Fruit fly (Drosophila melanogaster): ENCODE measurements around the gene Bap111.

The Bap111 gene

DNA sequence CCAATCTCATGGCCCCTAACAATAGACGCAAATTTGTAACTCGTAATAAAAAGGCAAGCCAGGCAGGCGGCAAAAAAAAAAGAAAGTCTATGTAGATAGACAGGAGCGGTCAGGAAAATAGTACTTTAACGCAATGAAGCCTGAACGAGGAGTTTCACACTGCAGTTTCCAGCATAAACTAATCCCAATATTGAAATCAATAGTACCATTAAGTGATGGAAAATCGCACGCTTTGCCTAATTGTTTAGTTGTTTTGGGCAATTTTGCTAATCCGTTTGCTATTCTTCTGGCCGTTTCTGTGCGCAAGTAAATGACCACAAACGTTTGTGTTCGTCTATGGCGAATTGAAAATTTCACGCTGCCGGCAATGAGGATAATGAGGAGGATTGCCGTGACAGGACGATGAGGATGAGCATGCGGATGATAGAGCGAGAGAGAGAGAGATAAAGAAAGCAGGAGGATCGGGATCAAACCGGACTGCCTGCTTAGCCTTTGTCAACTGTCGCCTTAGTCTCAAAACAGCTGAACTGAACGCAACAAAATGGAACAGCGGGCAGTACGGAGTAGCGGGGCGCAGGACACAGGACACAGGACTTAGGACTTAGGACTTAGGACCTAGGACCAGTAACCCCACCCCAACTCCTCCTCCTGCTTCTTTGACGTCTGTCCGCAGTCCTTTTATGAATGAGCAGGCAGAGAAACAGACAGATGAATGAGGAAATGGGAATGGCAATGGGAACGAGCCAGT is 21.7 kb upstream of the Bap111 start:
- TF ChIP-seq noc (tag; optimal IDR thresholded peaks at IDR 0.05) = no peak

dm6 chrX:9128012-9128280 is 21.2 kb upstream of the Bap111 start:
- TF ChIP-seq noc (tag; optimal IDR thresholded peaks at IDR 0.05) = no peak

- TF ChIP-seq noc (tag; optimal IDR thresholded peaks at IDR 0.05) = no peak
Observed at dm6 chrX:9129436-9129835, 19.7 kb upstream of the Bap111 start.

DNA sequence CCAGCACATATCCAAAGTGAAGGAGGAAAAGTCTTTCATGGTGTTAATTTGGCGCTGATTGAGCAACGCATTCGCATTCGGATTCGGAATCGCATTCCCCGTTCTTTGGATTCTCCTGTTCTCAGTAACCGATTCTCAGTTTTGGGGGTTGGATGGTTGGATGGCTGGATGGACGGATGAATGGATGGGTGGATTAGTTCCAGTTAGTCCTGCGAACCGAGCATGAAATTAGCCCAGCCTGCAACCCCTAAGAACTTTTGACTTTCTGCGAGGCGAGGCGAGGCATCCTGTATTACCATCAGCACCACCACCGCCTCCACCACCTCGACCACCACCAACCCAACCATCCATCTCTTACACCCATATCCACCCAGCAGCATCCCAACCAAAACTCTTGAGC is 18.9 kb upstream of the Bap111 start:
- TF ChIP-seq noc (tag; optimal IDR thresholded peaks at IDR 0.05) = no peak

DNA sequence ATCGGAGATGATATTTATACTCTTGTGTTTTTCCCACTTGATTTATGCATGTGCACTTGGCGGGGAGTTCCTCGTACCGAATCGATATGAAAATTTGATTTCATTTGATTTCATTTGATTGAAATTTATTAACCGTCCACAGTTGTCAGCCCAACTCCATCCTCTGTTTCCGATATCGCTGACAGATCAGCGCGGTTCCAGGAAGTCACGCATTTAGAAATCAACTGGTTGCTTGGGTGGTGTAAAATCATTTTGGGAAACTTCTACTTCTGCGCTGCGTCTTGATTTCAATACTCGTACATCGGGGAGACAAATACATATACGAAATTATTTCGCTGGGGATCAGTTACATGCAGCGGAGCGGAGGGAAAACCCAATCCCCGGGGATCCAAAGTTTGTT is 17.6 kb upstream of the Bap111 start:
- TF ChIP-seq noc (tag; optimal IDR thresholded peaks at IDR 0.05) = no peak

DNA sequence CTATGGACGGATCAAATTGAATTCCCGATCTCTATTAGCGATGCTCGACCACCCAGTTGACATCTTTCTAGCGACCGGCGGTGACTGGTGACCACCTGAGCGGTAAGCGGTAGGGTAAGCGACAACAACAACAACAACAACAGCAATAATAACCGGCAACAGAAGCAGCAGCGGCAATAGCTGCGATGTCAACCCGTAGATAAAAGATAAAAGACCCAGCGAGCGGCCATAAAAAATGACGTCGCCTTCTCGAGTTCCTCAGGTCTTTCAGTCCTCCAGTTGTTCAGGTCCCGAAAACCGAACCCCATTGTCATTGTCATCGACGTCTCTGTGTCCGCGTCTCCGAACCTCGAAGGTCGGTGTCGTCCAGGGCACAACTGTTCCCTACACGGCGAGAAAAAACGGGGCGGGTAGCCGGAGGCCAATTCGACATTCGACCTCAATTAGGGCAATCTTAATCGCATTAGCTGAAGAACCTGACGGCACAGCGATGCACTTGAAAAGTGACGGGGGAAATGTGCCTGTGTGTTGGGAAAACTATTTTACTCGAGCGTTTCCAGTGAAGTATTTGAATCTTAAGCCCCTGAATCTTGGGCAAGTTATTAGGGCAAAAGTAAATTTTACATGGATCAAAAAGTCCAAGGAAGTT is 16.4 kb upstream of the Bap111 start:
- TF ChIP-seq noc (tag; optimal IDR thresholded peaks at IDR 0.05) = no peak

DNA sequence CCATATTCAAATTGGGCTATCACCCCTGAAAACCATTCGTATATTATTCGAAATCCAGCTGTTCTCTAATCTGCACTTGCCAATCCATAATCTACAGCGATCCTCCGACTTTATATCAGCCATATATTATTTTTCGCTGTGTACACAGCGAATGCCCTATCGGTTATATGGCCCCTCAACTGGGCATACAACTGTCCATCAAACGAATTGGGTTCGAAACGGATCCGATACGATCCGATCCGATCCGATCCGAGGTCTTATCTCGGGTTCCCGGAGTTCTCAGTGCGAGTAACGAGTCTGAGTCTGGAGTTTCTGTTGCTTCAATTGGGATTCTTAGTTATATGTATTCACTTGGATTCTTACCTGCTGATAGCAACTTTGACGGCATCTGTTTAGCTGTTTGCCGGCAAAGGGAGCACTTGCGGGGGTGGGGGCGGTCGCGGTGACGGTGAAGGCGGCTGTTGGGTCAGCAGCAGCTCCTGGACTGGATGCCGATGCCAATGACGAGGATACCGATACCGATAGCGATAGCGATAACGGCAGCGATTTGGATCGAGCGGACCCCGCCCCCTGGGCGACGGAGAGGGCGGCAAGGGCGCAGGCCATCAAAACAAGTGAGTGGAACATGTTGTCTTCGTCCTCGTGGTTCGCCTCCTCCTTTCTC is 15.4 kb upstream of the Bap111 start:
- TF ChIP-seq noc (tag; optimal IDR thresholded peaks at IDR 0.05) = no peak

dm6 chrX:9134241-9134849 is 14.8 kb upstream of the Bap111 start:
- TF ChIP-seq noc (tag; optimal IDR thresholded peaks at IDR 0.05) = no peak

dm6 chrX:9134922-9135453 is 14.1 kb upstream of the Bap111 start, which contains the start of gene fend:
Gene fend (minus strand): TSS chrX:9135099.
- TF ChIP-seq noc (tag; optimal IDR thresholded peaks at IDR 0.05) = no peak

dm6 chrX:9136776-9137550 is 12.1 kb upstream of the Bap111 start:
- no peak for TF ChIP-seq noc (tag; optimal IDR thresholded peaks at IDR 0.05)

- TF ChIP-seq noc (tag; optimal IDR thresholded peaks at IDR 0.05) = no peak
Observed at dm6 chrX:9139138-9139537, 10.0 kb upstream of the Bap111 start.

DNA sequence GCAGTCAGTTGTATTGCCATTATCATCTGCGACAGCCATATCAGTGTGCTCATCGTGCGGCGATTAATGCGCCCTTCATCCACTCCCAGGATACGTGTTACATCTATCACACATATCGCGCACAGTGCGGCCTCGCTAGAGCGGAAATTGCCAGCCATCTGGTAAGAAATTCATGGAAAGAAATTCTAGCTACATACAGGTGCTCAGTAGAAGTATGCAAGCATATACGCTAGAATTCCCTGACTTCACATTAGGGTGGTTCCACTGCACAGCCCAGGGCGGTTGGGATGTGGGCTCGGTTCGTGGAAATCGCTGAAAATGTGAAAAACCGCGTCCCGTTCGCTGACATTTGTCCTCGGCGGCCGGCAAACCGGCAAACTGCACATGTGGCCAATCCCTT is 7.9 kb upstream of the Bap111 start:
- no peak for TF ChIP-seq noc (tag; optimal IDR thresholded peaks at IDR 0.05)

DNA sequence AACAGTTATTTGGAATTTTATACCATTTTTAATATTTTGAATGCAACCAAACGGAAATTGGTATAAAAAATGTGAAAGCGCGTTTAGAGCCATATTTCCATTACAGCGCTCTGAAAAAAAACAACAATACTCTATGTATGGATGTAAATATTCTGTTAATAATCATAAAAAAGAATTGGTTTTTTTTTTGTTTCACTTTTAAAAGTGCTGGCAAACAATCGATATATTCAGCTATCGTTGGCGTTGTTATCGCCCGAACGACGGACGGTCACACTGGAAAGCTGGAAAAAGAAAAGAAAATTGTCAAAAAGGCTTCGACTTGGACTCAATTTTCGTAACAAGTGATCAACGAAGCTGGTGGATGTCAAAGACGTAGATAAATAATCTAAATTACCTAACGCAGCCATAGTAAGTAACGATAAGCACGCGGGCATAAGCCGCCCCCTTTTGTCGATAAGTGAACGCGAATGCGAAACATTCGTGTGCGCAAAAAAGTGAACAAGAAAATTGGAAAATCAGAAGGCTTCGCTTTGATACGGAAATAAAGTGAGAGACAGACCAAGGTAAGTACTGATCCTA is 6.8 kb upstream of the Bap111 start, which contains the start of gene CG7065:
CG7065 (plus strand) TSS at position 270 of the 579 bp plus-strand sequence.
- TF ChIP-seq noc (tag; optimal IDR thresholded peaks at IDR 0.05) = no peak

DNA sequence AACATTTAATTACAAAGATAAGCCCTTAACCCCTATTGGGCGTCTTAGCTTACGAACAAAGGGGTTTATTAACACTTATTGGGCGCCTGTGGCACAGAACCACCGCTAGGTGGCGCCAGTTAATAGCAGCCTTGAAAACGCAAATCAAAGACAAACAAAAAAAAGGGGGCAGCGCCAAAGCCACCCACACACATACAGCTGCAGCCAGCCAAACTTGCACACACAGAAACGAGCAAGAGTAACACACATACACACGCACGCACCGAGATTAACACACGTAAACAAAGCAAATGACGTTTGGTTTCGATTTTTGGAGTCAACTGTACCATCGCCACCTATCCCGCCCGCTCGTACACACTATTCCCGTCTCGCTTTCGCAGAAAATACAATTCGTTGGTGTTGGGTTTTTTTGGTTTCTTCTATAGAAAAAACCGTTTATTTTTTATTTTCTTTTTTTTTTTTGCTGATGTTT is 3.1 kb downstream of the Bap111 start:
- TF ChIP-seq noc (tag; optimal IDR thresholded peaks at IDR 0.05) = peak; percentile 51

DNA sequence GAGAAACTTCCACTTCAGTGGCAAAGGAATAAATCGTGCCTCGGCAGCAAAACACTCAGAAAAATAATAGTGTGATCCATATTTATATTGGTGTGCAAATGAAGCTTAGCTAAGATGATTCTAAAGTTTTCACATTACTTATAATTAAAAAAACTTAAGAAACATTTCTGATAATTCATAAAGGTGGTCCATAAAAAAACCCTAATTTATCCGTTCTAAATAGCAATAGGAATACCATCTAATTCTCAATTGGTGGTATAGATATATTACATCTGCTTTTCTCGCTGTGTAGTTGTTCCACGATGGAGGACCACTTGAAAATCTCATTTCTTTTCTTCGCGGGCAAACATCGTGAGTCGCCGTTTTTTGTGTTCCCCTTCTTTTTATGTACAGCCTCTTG is 6.0 kb downstream of the Bap111 start:
- peak; percentile 26 for TF ChIP-seq noc (tag; optimal IDR thresholded peaks at IDR 0.05)

Data from whole organism, larva.